Worm (Caenorhabditis elegans) whole organism, mixed stage, embryonic: ENCODE data around the gene lars-1.

Experiments
- elt-3 ChIP-seq: fragments of 150-350 bp; optimal IDR thresholded peaks from 2 replicates; lab custom pipeline; 2014; ENCODE audit warnings: missing biosample characterization, missing genetic modification characterization
- nhr-28 ChIP-seq: fragments of 150-350 bp; optimal IDR thresholded peaks from 2 replicates; lab custom pipeline; 2014; ENCODE audit warnings: missing biosample characterization, missing genetic modification characterization
- pha-4 ChIP-seq: fragments of 150-350 bp; optimal IDR thresholded peaks from 2 replicates; lab custom pipeline; 2018; ENCODE audit warnings: missing biosample characterization, missing genetic modification reagents, missing genetic modification characterization
- unc-62 ChIP-seq: fragments of 150-350 bp; optimal IDR thresholded peaks from 2 replicates; lab custom pipeline; 2014; ENCODE audit warnings: missing biosample characterization, missing genetic modification reagents, missing genetic modification characterization

- TF ChIP-seq nhr-28 (tag; lab: Kevin White, UChicago): peak; percentile 73
- peak; percentile 78 for TF ChIP-seq elt-3 (tag; lab: Kevin White, UChicago)
- TF ChIP-seq unc-62 (GFP tag; lab: Kevin White, UChicago): peak; percentile 7
- peak; percentile 62 for TF ChIP-seq pha-4 (tag; lab: Kevin White, UChicago)
Measured at ce11 chrIII:4170903-4171377, 15.7 kb downstream of the lars-1 start, which contains the start of the genes rnf-121 and C16C10.4.
